Worm (Caenorhabditis elegans) whole organism, mixed stage, embryonic: ENCODE data around the gene Y64H9A.2.

Experiments used
- ceh-83 ChIP-seq: fragments of 200-800 bp; sonication (Bioruptor generic); optimal IDR thresholded peaks from 2 replicates; lab custom pipeline; 2018; ENCODE audit warnings: mild to moderate bottlenecking, missing genetic modification characterization, missing compliant biosample characterization
- elt-3 ChIP-seq: fragments of 150-350 bp; optimal IDR thresholded peaks from 2 replicates; lab custom pipeline; 2014; ENCODE audit warnings: missing biosample characterization, missing genetic modification characterization
- hlh-1 ChIP-seq: fragments of 150-350 bp; optimal IDR thresholded peaks from 2 replicates; lab custom pipeline; 2014; ENCODE audit warnings: missing biosample characterization, missing genetic modification reagents, missing genetic modification characterization
- lin-13 ChIP-seq: fragments of 150-350 bp; optimal IDR thresholded peaks from 2 replicates; lab custom pipeline; 2014; ENCODE audit warnings: missing biosample characterization, missing genetic modification characterization
- lsy-2 ChIP-seq: fragments of 150-350 bp; optimal IDR thresholded peaks from 2 replicates; lab custom pipeline; 2014; ENCODE audit warnings: missing biosample characterization, missing genetic modification characterization
- mab-5 ChIP-seq: fragments of 150-350 bp; optimal IDR thresholded peaks from 2 replicates; lab custom pipeline; 2014; ENCODE audit warnings: missing biosample characterization, missing genetic modification characterization
- mep-1 ChIP-seq: fragments of 150-350 bp; optimal IDR thresholded peaks from 2 replicates; lab custom pipeline; 2017; ENCODE audit warnings: missing biosample characterization, missing genetic modification reagents, missing genetic modification characterization, inconsistent platforms
- nhr-28 ChIP-seq: fragments of 150-350 bp; optimal IDR thresholded peaks from 2 replicates; lab custom pipeline; 2014; ENCODE audit warnings: missing biosample characterization, missing genetic modification characterization
- nhr-76 ChIP-seq: sonication (generic microtip); optimal IDR thresholded peaks from 2 replicates; lab custom pipeline; 2017; ENCODE audit warnings: missing biosample characterization, missing genetic modification characterization
- sem-2 ChIP-seq: fragments of 200-800 bp; sonication (Bioruptor generic); optimal IDR thresholded peaks from 2 replicates; lab custom pipeline; 2018; ENCODE audit warnings: mild to moderate bottlenecking, missing genetic modification characterization, missing compliant biosample characterization
- snpc-4 ChIP-seq: fragments of 150-350 bp; optimal IDR thresholded peaks from 2 replicates; lab custom pipeline; 2014; ENCODE audit warnings: missing biosample characterization, missing genetic modification characterization
- unc-39 ChIP-seq: fragments of 150-350 bp; optimal IDR thresholded peaks from 2 replicates; lab custom pipeline; 2014; ENCODE audit warnings: missing biosample characterization, missing genetic modification characterization
- unc-62 ChIP-seq: fragments of 150-350 bp; optimal IDR thresholded peaks from 2 replicates; lab custom pipeline; 2014; ENCODE audit warnings: missing biosample characterization, missing genetic modification reagents, missing genetic modification characterization
- ztf-11 ChIP-seq: fragments of 150-350 bp; optimal IDR thresholded peaks from 2 replicates; lab custom pipeline; 2014; ENCODE audit warnings: missing biosample characterization, missing genetic modification characterization

DNA sequence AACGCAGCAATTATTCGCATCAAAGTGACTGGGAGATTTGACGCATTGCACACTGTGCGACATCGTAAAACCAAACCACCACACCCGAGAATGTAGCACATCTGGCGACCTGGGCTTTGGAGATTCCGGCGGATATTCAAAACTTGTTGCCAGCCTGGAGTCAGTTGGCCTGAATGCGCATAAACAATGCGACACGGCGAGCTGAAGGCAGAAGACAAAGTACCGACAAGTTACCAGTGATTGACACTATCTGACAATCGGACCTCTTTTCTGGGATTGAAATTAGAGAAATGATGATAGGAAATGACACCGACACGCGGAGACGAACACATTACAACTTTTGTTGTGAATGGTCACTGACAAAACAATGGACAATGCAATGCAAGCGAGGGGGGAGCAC lies 5.0 kb upstream of the Y64H9A.2 start:
- peak; percentile 87 for TF ChIP-seq unc-62 (GFP tag; lab: Kevin White, UChicago)
- TF ChIP-seq mep-1 = no peak
- no peak for TF ChIP-seq elt-3 (tag; lab: Kevin White, UChicago)
- no peak for TF ChIP-seq sem-2 (GFP tag; lab: Kevin White, UChicago)
- TF ChIP-seq mab-5 (tag; lab: Kevin White, UChicago) = no peak
- TF ChIP-seq nhr-28 (tag; lab: Kevin White, UChicago) = no peak
- TF ChIP-seq snpc-4 = no peak
- TF ChIP-seq unc-39 = no peak
- no peak for TF ChIP-seq lsy-2 (tag; lab: Kevin White, UChicago)
- TF ChIP-seq ceh-83 (GFP tag; lab: Kevin White, UChicago) = no peak
- no peak for TF ChIP-seq ztf-11 (tag; lab: Kevin White, UChicago)
- TF ChIP-seq lin-13 (tag; lab: Kevin White, UChicago) = no peak
- TF ChIP-seq nhr-76 (tag; lab: Kevin White, UChicago) = no peak
- TF ChIP-seq hlh-1 = peak; percentile 88
